Fruit fly (Drosophila melanogaster): ENCODE data around the gene sens.

sens gene

dm6 chr3L:13424068-13424467, 23.1 kb upstream of the sens start, which contains the start of gene CG33263:
Gene CG33263 (minus strand): TSS chr3L:13424168.
- no peak for TF ChIP-seq Myc (optimal IDR thresholded peaks at IDR 0.05)
- no peak for TF ChIP-seq ttk (optimal IDR thresholded peaks at IDR 0.05)
- TF ChIP-seq Sin3A (optimal IDR thresholded peaks at IDR 0.05): no peak
- TF ChIP-seq insv (optimal IDR thresholded peaks at IDR 0.05): no peak
- TF ChIP-seq psq (optimal IDR thresholded peaks at IDR 0.05): no peak
- TF ChIP-seq h (optimal IDR thresholded peaks at IDR 0.05): no peak

- TF ChIP-seq h (optimal IDR thresholded peaks at IDR 0.05): no peak
- TF ChIP-seq Myc (optimal IDR thresholded peaks at IDR 0.05): no peak
- no peak for TF ChIP-seq insv (optimal IDR thresholded peaks at IDR 0.05)
- no peak for TF ChIP-seq Sin3A (optimal IDR thresholded peaks at IDR 0.05)
- no peak for TF ChIP-seq ttk (optimal IDR thresholded peaks at IDR 0.05)
- TF ChIP-seq psq (optimal IDR thresholded peaks at IDR 0.05): no peak
These were observed 21.4 kb upstream of the sens start, which contains the start of gene CG32121 for dm6 chr3L:13422286-13422787. Gene CG32121 (minus strand): TSS chr3L:13422336.

- TF ChIP-seq Sin3A (optimal IDR thresholded peaks at IDR 0.05): no peak
- no peak for TF ChIP-seq Myc (optimal IDR thresholded peaks at IDR 0.05)
- no peak for TF ChIP-seq ttk (optimal IDR thresholded peaks at IDR 0.05)
- no peak for TF ChIP-seq psq (optimal IDR thresholded peaks at IDR 0.05)
- no peak for TF ChIP-seq insv (optimal IDR thresholded peaks at IDR 0.05)
- TF ChIP-seq h (optimal IDR thresholded peaks at IDR 0.05): no peak
These were observed 19.3 kb upstream of the sens start for dm6 chr3L:13420212-13420611.

- no peak for TF ChIP-seq h (optimal IDR thresholded peaks at IDR 0.05)
- TF ChIP-seq psq (optimal IDR thresholded peaks at IDR 0.05): no peak
- no peak for TF ChIP-seq insv (optimal IDR thresholded peaks at IDR 0.05)
- TF ChIP-seq Myc (optimal IDR thresholded peaks at IDR 0.05): no peak
- TF ChIP-seq ttk (optimal IDR thresholded peaks at IDR 0.05): no peak
- TF ChIP-seq Sin3A (optimal IDR thresholded peaks at IDR 0.05): no peak
These were observed 11.9 kb upstream of the sens start for dm6 chr3L:13412886-13413224.

dm6 chr3L:13412200-13412885, 11.4 kb upstream of the sens start, which contains the start of the genes CG10222 and flr:
Gene CG10222 (minus strand): TSS chr3L:13412453.
Gene flr (plus strand): TSS chr3L:13412843.
- TF ChIP-seq ttk (optimal IDR thresholded peaks at IDR 0.05): no peak
- TF ChIP-seq Myc (optimal IDR thresholded peaks at IDR 0.05): no peak
- no peak for TF ChIP-seq h (optimal IDR thresholded peaks at IDR 0.05)
- TF ChIP-seq psq (optimal IDR thresholded peaks at IDR 0.05): no peak
- TF ChIP-seq insv (optimal IDR thresholded peaks at IDR 0.05): no peak
- TF ChIP-seq Sin3A (optimal IDR thresholded peaks at IDR 0.05): no peak

- TF ChIP-seq ttk (optimal IDR thresholded peaks at IDR 0.05): no peak
- TF ChIP-seq insv (optimal IDR thresholded peaks at IDR 0.05): no peak
- TF ChIP-seq Myc (optimal IDR thresholded peaks at IDR 0.05): no peak
- no peak for TF ChIP-seq psq (optimal IDR thresholded peaks at IDR 0.05)
- TF ChIP-seq Sin3A (optimal IDR thresholded peaks at IDR 0.05): no peak
- no peak for TF ChIP-seq h (optimal IDR thresholded peaks at IDR 0.05)
These were observed 10.1 kb upstream of the sens start for dm6 chr3L:13410999-13411398.

dm6 chr3L:13409809-13410521, 9.0 kb upstream of the sens start:
- no peak for TF ChIP-seq Sin3A (optimal IDR thresholded peaks at IDR 0.05)
- TF ChIP-seq ttk (optimal IDR thresholded peaks at IDR 0.05): no peak
- no peak for TF ChIP-seq insv (optimal IDR thresholded peaks at IDR 0.05)
- no peak for TF ChIP-seq Myc (optimal IDR thresholded peaks at IDR 0.05)
- no peak for TF ChIP-seq psq (optimal IDR thresholded peaks at IDR 0.05)

dm6 chr3L:13406873-13407272, 5.9 kb upstream of the sens start:
- TF ChIP-seq ttk (optimal IDR thresholded peaks at IDR 0.05) (no peak), insv (optimal IDR thresholded peaks at IDR 0.05) (no peak), h (optimal IDR thresholded peaks at IDR 0.05) (no peak), Sin3A (optimal IDR thresholded peaks at IDR 0.05) (no peak), Myc (optimal IDR thresholded peaks at IDR 0.05) (no peak)

- TF ChIP-seq Sin3A (optimal IDR thresholded peaks at IDR 0.05) (no peak), Myc (optimal IDR thresholded peaks at IDR 0.05) (no peak), h (optimal IDR thresholded peaks at IDR 0.05) (no peak), insv (optimal IDR thresholded peaks at IDR 0.05) (no peak), ttk (optimal IDR thresholded peaks at IDR 0.05) (no peak), psq (optimal IDR thresholded peaks at IDR 0.05) (no peak)
These were observed 2.4 kb upstream of the sens start for dm6 chr3L:13403141-13403867.

dm6 chr3L:13397656-13398055, 3.3 kb downstream of the sens start:
- TF ChIP-seq psq (optimal IDR thresholded peaks at IDR 0.05) (no peak), Sin3A (optimal IDR thresholded peaks at IDR 0.05) (no peak), insv (optimal IDR thresholded peaks at IDR 0.05) (no peak), h (optimal IDR thresholded peaks at IDR 0.05) (no peak), Myc (optimal IDR thresholded peaks at IDR 0.05) (no peak), ttk (optimal IDR thresholded peaks at IDR 0.05) (no peak)

- TF ChIP-seq ttk (optimal IDR thresholded peaks at IDR 0.05) (no peak), Myc (optimal IDR thresholded peaks at IDR 0.05) (no peak), insv (optimal IDR thresholded peaks at IDR 0.05) (no peak), h (optimal IDR thresholded peaks at IDR 0.05) (no peak), psq (optimal IDR thresholded peaks at IDR 0.05) (no peak), Sin3A (optimal IDR thresholded peaks at IDR 0.05) (no peak)
These were observed 7.4 kb downstream of the sens start for dm6 chr3L:13393538-13393937.

dm6 chr3L:13389834-13390233, 11.1 kb downstream of the sens start, which contains the start of gene Poc1:
Gene Poc1 (minus strand): TSS chr3L:13390006.
- no peak for TF ChIP-seq h (optimal IDR thresholded peaks at IDR 0.05)
- no peak for TF ChIP-seq psq (optimal IDR thresholded peaks at IDR 0.05)
- no peak for TF ChIP-seq Sin3A (optimal IDR thresholded peaks at IDR 0.05)
- TF ChIP-seq ttk (optimal IDR thresholded peaks at IDR 0.05): no peak
- TF ChIP-seq insv (optimal IDR thresholded peaks at IDR 0.05): no peak
- TF ChIP-seq Myc (optimal IDR thresholded peaks at IDR 0.05): no peak

Data from Kc167 (cell line).